Fruit fly (Drosophila melanogaster) whole organism, embryonic: ENCODE data around the gene Elo68alpha.
A peak's percentile ranks its signal among the peaks of the same experiment; 100 is the strongest.

Experiments
- Awh ChIP-seq: fragments of 200-800 bp; sonication (Bioruptor generic); IDR thresholded peaks from 2 replicates; pipeline ENCODE4, ENCODE4 v1.3.6; 2022; ENCODE audit warnings: missing biosample characterization, missing genetic modification characterization
- CG10543 ChIP-seq: fragments of 200-800 bp; sonication (Bioruptor generic); optimal IDR thresholded peaks from 3 replicates; lab custom pipeline; 2017; ENCODE audit warnings: missing biosample characterization, mild to moderate bottlenecking, missing genetic modification characterization, moderate library complexity
- CG12219 ChIP-seq: fragments of 200-800 bp; sonication (Bioruptor generic); optimal IDR thresholded peaks from 3 replicates; lab custom pipeline; 2018; ENCODE audit warnings: missing biosample characterization, mild to moderate bottlenecking, missing genetic modification characterization
- CG14014 ChIP-seq: fragments of 200-800 bp; sonication (Bioruptor generic); IDR thresholded peaks from 2 replicates; pipeline ENCODE4 v1.3.6; 2022; ENCODE audit warnings: missing biosample characterization, missing genetic modification characterization
- CG16815 ChIP-seq: fragments of 200-800 bp; sonication (Bioruptor generic); optimal IDR thresholded peaks from 3 replicates; lab custom pipeline; 2017; ENCODE audit warnings: missing biosample characterization, mild to moderate bottlenecking, missing genetic modification characterization
- CG1832 ChIP-seq: fragments of 200-800 bp; sonication (Bioruptor generic); optimal IDR thresholded peaks from 2 replicates; lab custom pipeline; 2017; ENCODE audit warnings: missing biosample characterization, mild to moderate bottlenecking, missing genetic modification characterization, inconsistent platforms
- CG2202 ChIP-seq: fragments of 200-800 bp; sonication (Bioruptor generic); optimal IDR thresholded peaks from 2 replicates; lab custom pipeline; 2018; ENCODE audit warnings: missing biosample characterization, mild to moderate bottlenecking, missing genetic modification characterization
- CG31441 ChIP-seq: fragments of 200-800 bp; sonication (Bioruptor generic); IDR thresholded peaks from 2 replicates; pipeline ENCODE4 v1.3.6; 2022; ENCODE audit warnings: missing biosample characterization, missing genetic modification characterization
- CG3281 ChIP-seq: fragments of 200-800 bp; sonication (Bioruptor generic); optimal IDR thresholded peaks from 3 replicates; lab custom pipeline; 2017; ENCODE audit warnings: missing biosample characterization, mild to moderate bottlenecking, missing genetic modification characterization
- CG42726 ChIP-seq: fragments of 200-800 bp; sonication (Bioruptor generic); IDR thresholded peaks from 2 replicates; pipeline ENCODE4 v1.3.6; 2022; ENCODE audit warnings: missing biosample characterization, missing genetic modification characterization; ENCODE audit not compliant: partially characterized antibody
- CG4617 ChIP-seq: fragments of 200-800 bp; sonication (Bioruptor generic); optimal IDR thresholded peaks from 3 replicates; lab custom pipeline; 2016; ENCODE audit warnings: missing biosample characterization, missing genetic modification characterization, borderline replicate concordance
- CG4730 ChIP-seq: fragments of 200-800 bp; sonication (Bioruptor generic); IDR thresholded peaks from 2 replicates; pipeline ENCODE4 v1.3.6; 2022; ENCODE audit warnings: missing biosample characterization, missing genetic modification characterization
- CG5245 ChIP-seq: fragments of 200-800 bp; sonication (Bioruptor generic); optimal IDR thresholded peaks from 3 replicates; lab custom pipeline; 2016; ENCODE audit warnings: missing biosample characterization, missing genetic modification characterization
- CG6175 ChIP-seq: fragments of 200-800 bp; sonication (Bioruptor generic); IDR thresholded peaks from 3 replicates; pipeline ENCODE4 v1.3.6; 2022; ENCODE audit warnings: missing biosample characterization, missing genetic modification characterization
- CG6272 ChIP-seq: fragments of 200-800 bp; sonication (Bioruptor generic); IDR thresholded peaks from 2 replicates; pipeline ENCODE4 v1.3.6; 2022; ENCODE audit warnings: missing biosample characterization, missing genetic modification characterization
- CG6791 ChIP-seq: fragments of 200-800 bp; sonication (Bioruptor generic); IDR thresholded peaks from 3 replicates; pipeline ENCODE4 v1.3.6; 2022; ENCODE audit warnings: missing biosample characterization, missing genetic modification characterization; ENCODE audit not compliant: partially characterized antibody
- CG6813 ChIP-seq: fragments of 200-800 bp; sonication (Bioruptor generic); optimal IDR thresholded peaks from 2 replicates; lab custom pipeline; 2017; ENCODE audit warnings: missing biosample characterization, missing genetic modification characterization, mild to moderate bottlenecking, moderate library complexity, missing genetic modification reagents
- CG6854 ChIP-seq: fragments of 200-800 bp; sonication (Bioruptor generic); optimal IDR thresholded peaks from 3 replicates; lab custom pipeline; 2017; ENCODE audit warnings: missing biosample characterization, mild to moderate bottlenecking, missing genetic modification characterization
- CG7745 ChIP-seq: fragments of 200-800 bp; sonication (Bioruptor generic); optimal IDR thresholded peaks from 2 replicates; lab custom pipeline; 2018; ENCODE audit warnings: missing biosample characterization, mild to moderate bottlenecking, missing genetic modification characterization, moderate library complexity
- CG8290 ChIP-seq, 3 experiments: fragments of 200-800 bp; sonication (Bioruptor generic); optimal IDR thresholded peaks; 2 replicates each; lab custom pipeline; 2016 to 2019; ENCODE audit warnings: missing biosample characterization in 3 of 3, missing genetic modification characterization in 3 of 3, mild to moderate bottlenecking in 2 of 3, moderate library complexity in 1 of 3
- CG8359 ChIP-seq: fragments of 200-800 bp; sonication (Bioruptor generic); optimal IDR thresholded peaks from 2 replicates; lab custom pipeline; 2017; ENCODE audit warnings: missing biosample characterization, mild to moderate bottlenecking, missing genetic modification characterization, borderline replicate concordance
- CG8478 ChIP-seq: fragments of >200 bp; optimal IDR thresholded peaks from 2 replicates; lab custom pipeline; 2018
- CG8944 ChIP-seq: fragments of 200-800 bp; sonication (Bioruptor generic); optimal IDR thresholded peaks from 3 replicates; lab custom pipeline; 2016; ENCODE audit warnings: missing biosample characterization, missing genetic modification characterization
- Med ChIP-seq: fragments of 200-800 bp; sonication (Bioruptor generic); peaks from one replicate; lab custom pipeline; 2016; ENCODE audit warnings: missing biosample characterization, missing genetic modification characterization, mild to moderate bottlenecking, inconsistent platforms, moderate library complexity
- Opbp ChIP-seq: fragments of 200-800 bp; sonication (Bioruptor generic); IDR thresholded peaks from 3 replicates; pipeline ENCODE4 v1.3.6; 2022; ENCODE audit warnings: missing biosample characterization, missing genetic modification characterization; ENCODE audit not compliant: partially characterized antibody
- Ptx1 ChIP-seq: fragments of 200-800 bp; sonication (Bioruptor generic); IDR thresholded peaks from 2 replicates; pipeline ENCODE4 v1.3.6; 2022; ENCODE audit warnings: missing biosample characterization, missing genetic modification characterization
- Rfx ChIP-seq: fragments of 200-800 bp; sonication (Bioruptor generic); IDR thresholded peaks from 2 replicates; pipeline ENCODE4 v1.3.6; 2022; ENCODE audit warnings: missing biosample characterization, missing genetic modification characterization
- YL-1 ChIP-seq: fragments of 200-800 bp; sonication (Bioruptor generic); optimal IDR thresholded peaks from 3 replicates; lab custom pipeline; 2017; ENCODE audit warnings: missing biosample characterization, mild to moderate bottlenecking, missing genetic modification characterization
- ara ChIP-seq: fragments of 200-800 bp; sonication (Bioruptor generic); IDR thresholded peaks from 2 replicates; pipeline ENCODE4 v1.3.6; 2022; ENCODE audit warnings: missing biosample characterization, missing genetic modification characterization
- cad ChIP-seq: fragments of >200 bp; optimal IDR thresholded peaks from 2 replicates; lab custom pipeline; 2017; ENCODE audit warnings: missing biosample characterization, missing genetic modification characterization
- cwo ChIP-seq: fragments of 200-800 bp; sonication (Bioruptor generic); optimal IDR thresholded peaks from 3 replicates; lab custom pipeline; 2017; ENCODE audit warnings: missing biosample characterization, missing genetic modification characterization, mild to moderate bottlenecking, moderate library complexity, missing genetic modification reagents
- dan ChIP-seq: fragments of 200-800 bp; sonication (Bioruptor generic); IDR thresholded peaks from 2 replicates; pipeline ENCODE4 v1.3.6; 2022; ENCODE audit warnings: missing biosample characterization, missing genetic modification characterization
- inv ChIP-seq: fragments of 200-800 bp; sonication (Bioruptor generic); IDR thresholded peaks from 2 replicates; pipeline ENCODE4 v1.3.6; 2022; ENCODE audit warnings: missing biosample characterization, missing genetic modification characterization; ENCODE audit not compliant: partially characterized antibody
- jigr1 ChIP-seq: fragments of 200-800 bp; sonication (Bioruptor generic); IDR thresholded peaks from 3 replicates; pipeline ENCODE4 v1.3.6; 2022; ENCODE audit warnings: missing biosample characterization, missing genetic modification characterization
- jumu ChIP-seq: fragments of 200-800 bp; sonication (Bioruptor generic); optimal IDR thresholded peaks from 3 replicates; lab custom pipeline; 2016; ENCODE audit warnings: missing biosample characterization, missing genetic modification characterization
- onecut ChIP-seq: fragments of 200-800 bp; sonication (Bioruptor generic); IDR thresholded peaks from 2 replicates; pipeline ENCODE4 v1.3.6; 2022; ENCODE audit warnings: missing biosample characterization, missing genetic modification characterization
- p53 ChIP-seq: fragments of 200-800 bp; sonication (Bioruptor generic); optimal IDR thresholded peaks from 2 replicates; lab custom pipeline; 2016; ENCODE audit warnings: missing biosample characterization, missing genetic modification characterization
- psq ChIP-seq: fragments of 200-800 bp; sonication (Bioruptor generic); optimal IDR thresholded peaks from 2 replicates; lab custom pipeline; 2017; ENCODE audit warnings: missing biosample characterization, missing genetic modification characterization
- ranshi ChIP-seq: fragments of 200-800 bp; sonication (Bioruptor generic); IDR thresholded peaks from 2 replicates; pipeline ENCODE4 v1.3.6; 2022; ENCODE audit warnings: missing biosample characterization, missing genetic modification characterization
- schlank ChIP-seq: fragments of 200-800 bp; sonication (Bioruptor generic); optimal IDR thresholded peaks from 2 replicates; lab custom pipeline; 2018; ENCODE audit warnings: missing biosample characterization, mild to moderate bottlenecking, missing genetic modification characterization
- sqz ChIP-seq: fragments of 200-800 bp; sonication (Bioruptor generic); optimal IDR thresholded peaks from 3 replicates; lab custom pipeline; 2018; ENCODE audit warnings: missing biosample characterization, mild to moderate bottlenecking, missing genetic modification characterization
- sr ChIP-seq: fragments of 200-800 bp; sonication (Bioruptor generic); IDR thresholded peaks from 3 replicates; pipeline ENCODE4 v1.3.6; 2022; ENCODE audit warnings: missing biosample characterization, missing genetic modification characterization
- tio ChIP-seq: fragments of 200-800 bp; sonication (Bioruptor generic); optimal IDR thresholded peaks from 2 replicates; lab custom pipeline; 2017; ENCODE audit warnings: missing biosample characterization, missing genetic modification characterization, inconsistent platforms
- tll ChIP-seq, 2 experiments: fragments of 200-800 bp in 1 of 2; fragments of >200 bp in 1 of 2; sonication (Bioruptor generic) in 1 of 2; optimal IDR thresholded peaks; 2 replicates each; lab custom pipeline; 2017 to 2019; ENCODE audit warnings: missing biosample characterization in 2 of 2, missing genetic modification characterization in 2 of 2, mild to moderate bottlenecking in 1 of 2, moderate library complexity in 1 of 2
- tna ChIP-seq: fragments of 200-800 bp; sonication (Bioruptor generic); IDR thresholded peaks from 2 replicates; pipeline ENCODE4 v1.3.6; 2022; ENCODE audit warnings: missing biosample characterization, missing genetic modification characterization; ENCODE audit not compliant: partially characterized antibody
- tup ChIP-seq: fragments of 200-800 bp; sonication (Bioruptor generic); optimal IDR thresholded peaks from 2 replicates; lab custom pipeline; 2016; ENCODE audit warnings: missing biosample characterization, mild to moderate bottlenecking, missing genetic modification characterization, moderate library complexity
- vfl ChIP-seq: fragments of 200-800 bp; sonication (Bioruptor generic); optimal IDR thresholded peaks from 2 replicates; lab custom pipeline; 2016; ENCODE audit warnings: missing biosample characterization, missing genetic modification characterization
- vvl ChIP-seq: fragments of 200-800 bp; sonication (Bioruptor generic); IDR thresholded peaks from 2 replicates; pipeline ENCODE4 v1.3.6; 2022; ENCODE audit warnings: missing biosample characterization, missing genetic modification characterization

Gene Elo68alpha

DNA sequence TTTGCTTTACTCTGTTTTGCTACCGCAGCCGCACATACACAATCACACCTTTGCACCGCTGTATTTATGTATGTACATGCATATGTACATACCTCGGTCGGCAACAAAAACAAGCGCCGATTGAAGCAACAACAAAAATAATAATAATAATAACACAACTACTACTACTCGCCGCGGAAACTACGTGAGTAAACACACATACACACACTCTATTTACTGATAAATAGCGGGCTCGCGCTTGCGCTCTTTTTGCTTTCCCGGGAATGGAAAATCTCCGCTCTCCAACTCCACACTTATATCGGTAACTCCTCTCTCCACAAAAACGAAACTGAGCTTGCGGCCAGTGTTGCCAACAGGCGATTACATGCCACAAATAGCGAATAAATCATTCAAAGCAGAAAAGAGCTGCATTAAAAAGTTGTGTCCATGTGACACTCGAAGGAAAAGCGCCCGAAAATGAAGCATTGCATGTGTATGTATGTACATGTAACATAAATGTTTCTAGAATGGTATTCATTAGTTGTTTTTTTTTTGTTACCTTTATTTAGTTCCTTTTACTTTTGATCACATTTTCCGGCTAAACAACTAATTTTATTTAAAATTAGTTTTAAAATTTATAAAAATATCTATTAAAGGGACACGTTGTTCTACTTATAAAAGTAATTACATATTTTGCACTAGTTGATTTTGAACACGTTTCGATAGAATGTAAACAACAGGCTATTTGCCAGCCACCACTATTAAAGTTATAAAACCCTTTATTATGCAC, 16.0 kb upstream of the Elo68alpha start (continued):
- TF ChIP-seq CG6854 (peak; percentile 71), CG8478 (lab: Kevin White, UChicago) (no peak), CG12219 (GFP tag; lab: Kevin White, UChicago) (peak; percentile 76), CG7745 (tag; lab: Kevin White, UChicago) (peak; percentile 81), CG8944 (GFP tag; lab: Kevin White, UChicago) (peak; percentile 37), CG6813 (GFP tag; lab: Kevin White, UChicago) (peak; percentile 91), schlank (peak; percentile 85), Opbp (0 out of 3 replicates have a peak, but pooled peaks have one; percentile 26), CG2202 (tag; lab: Kevin White, UChicago) (peak; percentile 69), vfl (GFP tag; lab: Kevin White, UChicago) (peak; percentile 24), onecut (GFP tag; lab: Robert Waterston, UW) (peak; percentile 84), CG8359 (GFP tag; lab: Kevin White, UChicago) (peak; percentile 61), p53 (GFP tag; lab: Kevin White, UChicago) (peak; percentile 64), CG6272 (GFP tag; lab: Robert Waterston, UW) (no peak), dan (GFP tag; lab: Robert Waterston, UW) (no peak), ranshi (GFP tag; lab: Robert Waterston, UW) (peak; percentile 31; the same call in 1 of the 2 replicates), tna (GFP tag; lab: Robert Waterston, UW) (no peak), tup (peak; percentile 31), Ptx1 (no peak), CG5245 (peak; percentile 45), CG14014 (GFP tag; lab: Robert Waterston, UW) (peak; percentile 74; the same call in 1 of the 2 replicates), inv (GFP tag; lab: Robert Waterston, UW) (no peak), CG6791 (GFP tag; lab: Robert Waterston, UW) (no peak), CG3281 (GFP tag; lab: Kevin White, UChicago) (peak; percentile 74), cwo (GFP tag; lab: Kevin White, UChicago) (peak; percentile 55), jumu (GFP tag; lab: Kevin White, UChicago) (peak; percentile 39), YL-1 (GFP tag; lab: Kevin White, UChicago) (peak; percentile 91), ara (peak; percentile 76), CG16815 (GFP tag; lab: Kevin White, UChicago) (peak; percentile 3), CG6175 (GFP tag; lab: Robert Waterston, UW) (peak; percentile 72; the same call in 1 of the 3 replicates), vvl (GFP tag; lab: Robert Waterston, UW) (peak; percentile 75; the same call in 1 of the 2 replicates), cad (GFP tag; lab: Kevin White, UChicago) (no peak), CG10543 (peak; percentile 98), tll (GFP tag; optimal IDR thresholded peaks at IDR 0.05; lab: Kevin White, UChicago) (peak in 1 of 2 experiments; percentile 56), sr (no peak), CG8290 (GFP tag; optimal IDR thresholded peaks at IDR 0.05; lab: Kevin White, UChicago) (peak; percentile 43), CG8290 (tag; optimal IDR thresholded peaks at IDR 0.05; lab: Kevin White, UChicago) (peak; percentile 87 to 88), CG4617 (GFP tag; lab: Kevin White, UChicago) (peak; percentile 12), sqz (GFP tag; lab: Kevin White, UChicago) (peak; percentile 82), jigr1 (GFP tag; lab: Robert Waterston, UW) (no peak), tio (no peak), CG31441 (GFP tag; lab: Robert Waterston, UW) (peak; percentile 25), CG4730 (GFP tag; lab: Robert Waterston, UW) (no peak), CG42726 (GFP tag; lab: Robert Waterston, UW) (no peak), CG1832 (GFP tag; lab: Kevin White, UChicago) (no peak), Med (GFP tag; lab: Kevin White, UChicago) (peak; percentile 92), Awh (GFP tag; lab: Robert Waterston, UW) (peak; percentile 67; the same call in 1 of the 2 replicates), Rfx (GFP tag; lab: Robert Waterston, UW) (peak; percentile 65; the same call in 1 of the 2 replicates), psq (GFP tag; lab: Kevin White, UChicago) (peak; percentile 67)
